Worm (Caenorhabditis elegans): Measurements from ENCODE around the gene F41B4.3.

F41B4.3 gene

ce11 chrX:6848596-6848995, 12.7 kb upstream of the F41B4.3 start:
- TF ChIP-seq fos-1 (tag; optimal IDR thresholded peaks at IDR 0.05) = no peak
- TF ChIP-seq ZK546.5 (tag; optimal IDR thresholded peaks at IDR 0.05) = no peak
- no peak for TF ChIP-seq ztf-11 (tag; optimal IDR thresholded peaks at IDR 0.05)
- TF ChIP-seq nhr-25 (tag; optimal IDR thresholded peaks at IDR 0.05) = no peak
- TF ChIP-seq tbx-2 (tag; optimal IDR thresholded peaks at IDR 0.05) = no peak
- TF ChIP-seq nhr-77 (tag; optimal IDR thresholded peaks at IDR 0.05) = no peak
- no peak for TF ChIP-seq nhr-43 (tag; optimal IDR thresholded peaks at IDR 0.05; ENCODE audit: poor library complexity, severe bottlenecking)
- no peak for TF ChIP-seq ceh-9 (tag; optimal IDR thresholded peaks at IDR 0.05)
- no peak for TF ChIP-seq mml-1 (tag; optimal IDR thresholded peaks at IDR 0.05)
- no peak for TF ChIP-seq nfya-1 (tag; optimal IDR thresholded peaks at IDR 0.05; ENCODE audit: insufficient read depth)
- TF ChIP-seq ceh-16 (tag; optimal IDR thresholded peaks at IDR 0.05) = no peak
- no peak for TF ChIP-seq elt-2 (tag; optimal IDR thresholded peaks at IDR 0.05)

ce11 chrX:6845934-6846333, 10.0 kb upstream of the F41B4.3 start, which contains the start of gene C53B7.2:
Gene C53B7.2 (plus strand): TSS chrX:6846234.
- TF ChIP-seq nhr-11 (tag; optimal IDR thresholded peaks at IDR 0.05) = no peak
- TF ChIP-seq ceh-16 (tag; optimal IDR thresholded peaks at IDR 0.05) = no peak

ce11 chrX:6844394-6845072, 8.6 kb upstream of the F41B4.3 start, which contains the start of gene C53B7.3:
Gene C53B7.3 (plus strand): TSS chrX:6844755.
- TF ChIP-seq pha-4 (tag; optimal IDR thresholded peaks at IDR 0.05) = peak; percentile 95
- TF ChIP-seq ceh-9 (tag; optimal IDR thresholded peaks at IDR 0.05) = no peak

- TF ChIP-seq daf-12 (tag; optimal IDR thresholded peaks at IDR 0.05) (no peak), nhr-76 (tag; optimal IDR thresholded peaks at IDR 0.05) (no peak), eor-1 (tag; optimal IDR thresholded peaks at IDR 0.05) (no peak), ZK546.5 (tag; optimal IDR thresholded peaks at IDR 0.05) (no peak), pqm-1 (tag; optimal IDR thresholded peaks at IDR 0.05) (peak; percentile 68), lin-39 (tag; optimal IDR thresholded peaks at IDR 0.05) (peak; percentile 90), sea-2 (GFP tag; optimal IDR thresholded peaks at IDR 0.05) (no peak), fkh-10 (GFP tag; optimal IDR thresholded peaks at IDR 0.05) (no peak), ceh-28 (tag; optimal IDR thresholded peaks at IDR 0.05) (peak; percentile 88), pha-4 (tag; optimal IDR thresholded peaks at IDR 0.05) (peak; percentile 98), lsy-12 (tag; optimal IDR thresholded peaks at IDR 0.05) (peak; percentile 28), ztf-4 (tag; optimal IDR thresholded peaks at IDR 0.05) (no peak), unc-39 (tag; optimal IDR thresholded peaks at IDR 0.05) (no peak), nhr-23 (tag; optimal IDR thresholded peaks at IDR 0.05) (peak; percentile 93), fos-1 (tag; optimal IDR thresholded peaks at IDR 0.05) (no peak), fkh-2 (tag; optimal IDR thresholded peaks at IDR 0.05) (no peak), jun-1 (tag; optimal IDR thresholded peaks at IDR 0.05) (peak; percentile 79), hmg-11 (tag; optimal IDR thresholded peaks at IDR 0.05) (peak; percentile 75), skn-1 (tag; optimal IDR thresholded peaks at IDR 0.05) (peak; percentile 59), nhr-43 (tag; optimal IDR thresholded peaks at IDR 0.05; ENCODE audit: poor library complexity, severe bottlenecking) (peak; percentile 22), ceh-9 (tag; optimal IDR thresholded peaks at IDR 0.05) (no peak), egl-27 (tag; optimal IDR thresholded peaks at IDR 0.05) (peak; percentile 32), mml-1 (tag; optimal IDR thresholded peaks at IDR 0.05) (no peak), ama-1 (optimal IDR thresholded peaks at IDR 0.05) (peak; percentile 49), elt-2 (tag; optimal IDR thresholded peaks at IDR 0.05) (peak; percentile 58), nfya-1 (tag; optimal IDR thresholded peaks at IDR 0.05; ENCODE audit: insufficient read depth) (peak; percentile 87), nhr-237 (tag; optimal IDR thresholded peaks at IDR 0.05) (no peak), R02D3.7 (tag; optimal IDR thresholded peaks at IDR 0.05) (peak; percentile 79), elt-3 (tag; optimal IDR thresholded peaks at IDR 0.05) (no peak), zag-1 (tag; optimal IDR thresholded peaks at IDR 0.05) (no peak), lin-15B (tag; optimal IDR thresholded peaks at IDR 0.05) (peak; percentile 95), snpc-4 (tag; optimal IDR thresholded peaks at IDR 0.05) (peak; percentile 62), egl-5 (tag; optimal IDR thresholded peaks at IDR 0.05) (peak; percentile 70), tbx-2 (tag; optimal IDR thresholded peaks at IDR 0.05) (peak; percentile 41), nhr-25 (tag; optimal IDR thresholded peaks at IDR 0.05) (peak; percentile 86), nhr-28 (tag; optimal IDR thresholded peaks at IDR 0.05) (no peak)
These were observed 4.9 kb upstream of the F41B4.3 start, which contains the start of the genes glr-6 and asg-2 for ce11 chrX:6840670-6841308. Gene glr-6 (minus strand): TSS chrX:6840720. Gene asg-2 (plus strand): TSS chrX:6841258.

All from whole organism, L3 larva.